Fruit fly (Drosophila melanogaster) whole organism, embryonic: ENCODE measurements around the gene CG17841.

ENCODE experiments used
- Abd-B ChIP-seq: fragments of 200-800 bp; sonication (Bioruptor generic); optimal IDR thresholded peaks from 2 replicates; lab custom pipeline; 2018; ENCODE audit warnings: missing biosample characterization, mild to moderate bottlenecking, missing genetic modification characterization, moderate library complexity
- Asciz ChIP-seq: fragments of 200-800 bp; sonication (Bioruptor generic); optimal IDR thresholded peaks from 2 replicates; lab custom pipeline; 2017; ENCODE audit warnings: missing biosample characterization, mild to moderate bottlenecking, missing genetic modification characterization, missing genetic modification reagents
- Atf6 ChIP-seq: fragments of 200-800 bp; sonication (Bioruptor generic); IDR thresholded peaks from 2 replicates; pipeline ENCODE4 v1.3.6; 2022; ENCODE audit warnings: missing biosample characterization, missing genetic modification characterization
- B-H1 ChIP-seq: fragments of 200-800 bp; sonication (Bioruptor generic); IDR thresholded peaks from 3 replicates; pipeline ENCODE4 v1.3.6; 2022; ENCODE audit warnings: missing biosample characterization, missing genetic modification characterization
- Bdp1 ChIP-seq: fragments of 200-800 bp; sonication (Bioruptor generic); optimal IDR thresholded peaks from 3 replicates; lab custom pipeline; 2016; ENCODE audit warnings: missing biosample characterization, missing genetic modification characterization
- Bgb ChIP-seq: fragments of 200-800 bp; sonication (Bioruptor generic); IDR thresholded peaks from 2 replicates; pipeline ENCODE4 v1.3.6; 2022; ENCODE audit warnings: missing biosample characterization, missing genetic modification characterization; ENCODE audit not compliant: partially characterized antibody
- CG11085 ChIP-seq: fragments of 200-800 bp; sonication (Bioruptor generic); IDR thresholded peaks from 2 replicates; pipeline ENCODE4 v1.3.6; 2022; ENCODE audit warnings: missing biosample characterization, missing genetic modification characterization
- CG11696 ChIP-seq: fragments of 200-800 bp; sonication (Bioruptor generic); IDR thresholded peaks from 2 replicates; pipeline ENCODE4 v1.3.6; 2022; ENCODE audit warnings: missing biosample characterization, missing genetic modification characterization
- CG11723 ChIP-seq: fragments of 200-800 bp; sonication (Bioruptor generic); optimal IDR thresholded peaks from 2 replicates; lab custom pipeline; 2017; ENCODE audit warnings: missing biosample characterization, mild to moderate bottlenecking, missing genetic modification characterization
- CG12071 ChIP-seq: fragments of 200-800 bp; sonication (Bioruptor generic); optimal IDR thresholded peaks from 3 replicates; lab custom pipeline; 2018; ENCODE audit warnings: missing biosample characterization, mild to moderate bottlenecking, missing genetic modification characterization
- CG13296 ChIP-seq: fragments of 200-800 bp; sonication (Bioruptor generic); optimal IDR thresholded peaks from 3 replicates; lab custom pipeline; 2018; ENCODE audit warnings: missing biosample characterization, mild to moderate bottlenecking, missing genetic modification characterization
- CG13424 ChIP-seq: fragments of 200-800 bp; sonication (Bioruptor generic); optimal IDR thresholded peaks from 2 replicates; lab custom pipeline; 2019; ENCODE audit warnings: missing biosample characterization, mild to moderate bottlenecking, missing genetic modification characterization, moderate library complexity
- CG15269 ChIP-seq: fragments of 200-800 bp; sonication (Bioruptor generic); optimal IDR thresholded peaks from 2 replicates; lab custom pipeline; 2018; ENCODE audit warnings: missing biosample characterization, mild to moderate bottlenecking, missing genetic modification characterization, moderate library complexity
- CG15479 ChIP-seq: fragments of 200-800 bp; sonication (Bioruptor generic); optimal IDR thresholded peaks from 3 replicates; lab custom pipeline; 2019; ENCODE audit warnings: missing biosample characterization, mild to moderate bottlenecking, missing genetic modification characterization, moderate library complexity
- CG1647 ChIP-seq: fragments of 200-800 bp; sonication (Bioruptor generic); optimal IDR thresholded peaks from 3 replicates; lab custom pipeline; 2016; ENCODE audit warnings: missing biosample characterization, missing genetic modification characterization
- CG16813 ChIP-seq: fragments of 200-800 bp; sonication (Bioruptor generic); IDR thresholded peaks from 3 replicates; pipeline ENCODE4 v1.3.6; 2022; ENCODE audit warnings: missing biosample characterization, missing genetic modification characterization; ENCODE audit not compliant: partially characterized antibody
- CG18619 ChIP-seq: fragments of 200-800 bp; sonication (Bioruptor generic); optimal IDR thresholded peaks from 3 replicates; lab custom pipeline; 2017; ENCODE audit warnings: missing biosample characterization, mild to moderate bottlenecking, missing genetic modification characterization
- CG31224 ChIP-seq: fragments of 200-800 bp; sonication (Bioruptor generic); IDR thresholded peaks from 2 replicates; pipeline ENCODE4 v1.3.6; 2022; ENCODE audit warnings: missing biosample characterization, missing genetic modification characterization
- CG3163 ChIP-seq: fragments of 200-800 bp; sonication (Bioruptor generic); optimal IDR thresholded peaks from 3 replicates; lab custom pipeline; 2016; ENCODE audit warnings: missing biosample characterization, missing genetic modification characterization
- CG3281 ChIP-seq: fragments of 200-800 bp; sonication (Bioruptor generic); optimal IDR thresholded peaks from 3 replicates; lab custom pipeline; 2017; ENCODE audit warnings: missing biosample characterization, mild to moderate bottlenecking, missing genetic modification characterization
- CG3407 ChIP-seq: fragments of 200-800 bp; sonication (Bioruptor generic); optimal IDR thresholded peaks from 2 replicates; lab custom pipeline; 2018; ENCODE audit warnings: missing biosample characterization, mild to moderate bottlenecking, missing genetic modification characterization
- CG3726 ChIP-seq: fragments of 200-800 bp; sonication (Bioruptor generic); IDR thresholded peaks from 3 replicates; pipeline ENCODE4, ENCODE4 v1.3.6; 2022; ENCODE audit warnings: missing biosample characterization, missing genetic modification characterization
- CG4404 ChIP-seq: fragments of 200-800 bp; sonication (Bioruptor generic); IDR thresholded peaks from 2 replicates; pipeline ENCODE4 v1.3.6; 2022; ENCODE audit warnings: missing biosample characterization, missing genetic modification characterization
- CG6175 ChIP-seq: fragments of 200-800 bp; sonication (Bioruptor generic); IDR thresholded peaks from 3 replicates; pipeline ENCODE4 v1.3.6; 2022; ENCODE audit warnings: missing biosample characterization, missing genetic modification characterization
- CG6765 ChIP-seq: fragments of 200-800 bp; sonication (Bioruptor generic); optimal IDR thresholded peaks from 3 replicates; lab custom pipeline; 2017; ENCODE audit warnings: missing biosample characterization, mild to moderate bottlenecking, missing genetic modification characterization
- CG7786 ChIP-seq: fragments of 200-800 bp; sonication (Bioruptor generic); optimal IDR thresholded peaks from 2 replicates; lab custom pipeline; 2016; ENCODE audit warnings: missing biosample characterization, missing genetic modification characterization
- CG7928 ChIP-seq: fragments of 200-800 bp; sonication (Bioruptor generic); optimal IDR thresholded peaks from 2 replicates; lab custom pipeline; 2017; ENCODE audit warnings: missing biosample characterization, mild to moderate bottlenecking, missing genetic modification characterization
- CG8478 ChIP-seq: fragments of >200 bp; optimal IDR thresholded peaks from 2 replicates; lab custom pipeline; 2018
- Dll ChIP-seq: fragments of 200-800 bp; sonication (Bioruptor generic); IDR thresholded peaks from 4 replicates; pipeline ENCODE4 v1.3.6; 2022; ENCODE audit warnings: missing biosample characterization, missing genetic modification characterization; ENCODE audit not compliant: partially characterized antibody
- Doc3 ChIP-seq: fragments of 200-800 bp; sonication (Bioruptor generic); IDR thresholded peaks from 3 replicates; pipeline ENCODE4 v1.3.6; 2022; ENCODE audit warnings: missing biosample characterization, missing genetic modification characterization; ENCODE audit not compliant: partially characterized antibody
- Meics ChIP-seq: fragments of 200-800 bp; sonication (Bioruptor generic); optimal IDR thresholded peaks from 2 replicates; lab custom pipeline; 2017; ENCODE audit warnings: missing biosample characterization, mild to moderate bottlenecking, missing genetic modification characterization
- Myb ChIP-seq: fragments of 200-800 bp; sonication (Bioruptor generic); optimal IDR thresholded peaks from 2 replicates; lab custom pipeline; 2016; ENCODE audit warnings: missing biosample characterization, missing genetic modification characterization
- Optix ChIP-seq: fragments of 200-800 bp; sonication (Bioruptor generic); IDR thresholded peaks from 3 replicates; pipeline ENCODE4 v1.3.6; 2022; ENCODE audit warnings: missing biosample characterization, missing genetic modification characterization
- Pdp1 ChIP-seq, 2 experiments: fragments of 200-800 bp; sonication (Bioruptor generic); optimal IDR thresholded peaks; 3 replicates each; lab custom pipeline; 2016; ENCODE audit warnings: missing biosample characterization in 2 of 2, missing genetic modification characterization in 2 of 2, mild to moderate bottlenecking in 1 of 2, moderate library complexity in 1 of 2
- Tbp ChIP-seq: fragments of >200 bp; optimal IDR thresholded peaks from 2 replicates; lab custom pipeline; 2018; ENCODE audit warnings: missing biosample characterization, missing genetic modification characterization
- ato ChIP-seq: fragments of 200-800 bp; sonication (Bioruptor generic); IDR thresholded peaks from 2 replicates; pipeline ENCODE4 v1.3.6; 2022; ENCODE audit warnings: missing biosample characterization, missing genetic modification characterization; ENCODE audit not compliant: partially characterized antibody
- bbx ChIP-seq: fragments of 200-800 bp; sonication (Bioruptor generic); IDR thresholded peaks from 2 replicates; pipeline ENCODE4 v1.3.6; 2022; ENCODE audit warnings: missing biosample characterization, missing genetic modification characterization; ENCODE audit not compliant: partially characterized antibody
- btn ChIP-seq: fragments of 200-800 bp; sonication (Bioruptor generic); optimal IDR thresholded peaks from 2 replicates; lab custom pipeline; 2016; ENCODE audit warnings: missing biosample characterization, missing genetic modification characterization
- cad ChIP-seq: fragments of >200 bp; optimal IDR thresholded peaks from 2 replicates; lab custom pipeline; 2017; ENCODE audit warnings: missing biosample characterization, missing genetic modification characterization
- insv ChIP-seq, 2 experiments: fragments of 200-800 bp; sonication (Bioruptor generic); optimal IDR thresholded peaks; 3 replicates each; lab custom pipeline; 2016 to 2018; ENCODE audit warnings: missing biosample characterization in 2 of 2, missing genetic modification characterization in 2 of 2
- jigr1 ChIP-seq: fragments of 200-800 bp; sonication (Bioruptor generic); IDR thresholded peaks from 3 replicates; pipeline ENCODE4 v1.3.6; 2022; ENCODE audit warnings: missing biosample characterization, missing genetic modification characterization
- knrl ChIP-seq: fragments of 200-800 bp; sonication (Bioruptor generic); IDR thresholded peaks from 3 replicates; pipeline ENCODE4 v1.3.6; 2022; ENCODE audit warnings: missing biosample characterization, missing genetic modification characterization; ENCODE audit not compliant: partially characterized antibody
- row ChIP-seq: fragments of 200-800 bp; sonication (Bioruptor generic); IDR thresholded peaks from 3 replicates; pipeline ENCODE4 v1.3.6; 2022; ENCODE audit warnings: missing biosample characterization, missing genetic modification characterization
- run ChIP-seq: fragments of 200-800 bp; sonication (Bioruptor generic); optimal IDR thresholded peaks from 3 replicates; lab custom pipeline; 2018; ENCODE audit warnings: missing biosample characterization, mild to moderate bottlenecking, missing genetic modification characterization
- sens ChIP-seq: fragments of 200-800 bp; sonication (Bioruptor generic); peaks from one replicate; lab custom pipeline; 2016; ENCODE audit warnings: missing biosample characterization, missing genetic modification characterization
- so ChIP-seq: fragments of 200-800 bp; sonication (Bioruptor generic); IDR thresholded peaks from 3 replicates; pipeline ENCODE4 v1.3.6; 2022; ENCODE audit warnings: missing biosample characterization, missing genetic modification characterization
- sug ChIP-seq: fragments of 200-800 bp; optimal IDR thresholded peaks from 2 replicates; lab custom pipeline; 2019; ENCODE audit warnings: missing biosample characterization, mild to moderate bottlenecking, missing genetic modification characterization, moderate library complexity
- tap ChIP-seq: fragments of 200-800 bp; optimal IDR thresholded peaks from 3 replicates; lab custom pipeline; 2019; ENCODE audit warnings: missing biosample characterization, mild to moderate bottlenecking, missing genetic modification characterization, moderate library complexity
- tio ChIP-seq: fragments of 200-800 bp; sonication (Bioruptor generic); optimal IDR thresholded peaks from 2 replicates; lab custom pipeline; 2017; ENCODE audit warnings: missing biosample characterization, missing genetic modification characterization, inconsistent platforms
- vnd ChIP-seq: fragments of 200-800 bp; sonication (Bioruptor generic); IDR thresholded peaks from 3 replicates; pipeline ENCODE4 v1.3.6; 2022; ENCODE audit warnings: missing biosample characterization, missing genetic modification characterization; ENCODE audit not compliant: partially characterized antibody
- vvl ChIP-seq: fragments of 200-800 bp; sonication (Bioruptor generic); IDR thresholded peaks from 2 replicates; pipeline ENCODE4 v1.3.6; 2022; ENCODE audit warnings: missing biosample characterization, missing genetic modification characterization

CG17841 gene

dm6 chrX:10367801-10368203 is at the start of gene CG17841 (continued):
- TF ChIP-seq Tbp (GFP tag; lab: Kevin White, UChicago) (no peak), btn (GFP tag; lab: Kevin White, UChicago) (no peak), Bdp1 (GFP tag; lab: Kevin White, UChicago) (no peak), row (GFP tag; lab: Robert Waterston, UW) (no peak), CG31224 (no peak), CG6765 (GFP tag; lab: Kevin White, UChicago) (no peak), Myb (GFP tag; lab: Kevin White, UChicago) (peak; percentile 80), CG6175 (no peak), Atf6 (GFP tag; lab: Robert Waterston, UW) (no peak), Abd-B (GFP tag; lab: Kevin White, UChicago) (no peak), CG8478 (lab: Kevin White, UChicago) (no peak), CG15269 (tag; lab: Kevin White, UChicago) (no peak), ato (GFP tag; lab: Robert Waterston, UW) (no peak), sens (GFP tag; lab: Kevin White, UChicago) (peak; percentile 84), Pdp1 (GFP tag; optimal IDR thresholded peaks at IDR 0.05; lab: Kevin White, UChicago) (peak in 1 of 2 experiments; percentile 38), vnd (GFP tag; lab: Robert Waterston, UW) (no peak), Dll (GFP tag; lab: Robert Waterston, UW) (peak; percentile 60; the same call in 1 of the 4 replicates), CG15479 (GFP tag; lab: Kevin White, UChicago) (no peak), tap (tag; lab: Kevin White, UChicago) (no peak), Meics (no peak), CG12071 (GFP tag; lab: Kevin White, UChicago) (no peak), CG7786 (no peak), CG7928 (GFP tag; lab: Kevin White, UChicago) (no peak), jigr1 (GFP tag; lab: Robert Waterston, UW) (no peak), insv (GFP tag; optimal IDR thresholded peaks at IDR 0.05; lab: Kevin White, UChicago) (peak in 1 of 2 experiments; percentile 15), tio (GFP tag; lab: Kevin White, UChicago) (no peak), CG1647 (no peak), run (no peak), Optix (GFP tag; lab: Robert Waterston, UW) (no peak), CG13296 (no peak), CG3726 (GFP tag; lab: Robert Waterston, UW) (no peak), CG11696 (GFP tag; lab: Robert Waterston, UW) (no peak), so (0 out of 3 replicates have a peak, but pooled peaks have one; percentile 19), CG11723 (GFP tag; lab: Kevin White, UChicago) (no peak), CG13424 (tag; lab: Kevin White, UChicago) (no peak), Bgb (GFP tag; lab: Robert Waterston, UW) (peak; percentile 47; the same call in 1 of the 2 replicates), CG11085 (GFP tag; lab: Robert Waterston, UW) (no peak), CG18619 (GFP tag; lab: Kevin White, UChicago) (no peak), CG16813 (GFP tag; lab: Robert Waterston, UW) (no peak; the same call in 1 of the 3 replicates), CG3163 (GFP tag; lab: Kevin White, UChicago) (no peak), CG3407 (GFP tag; lab: Kevin White, UChicago) (no peak), cad (GFP tag; lab: Kevin White, UChicago) (no peak), sug (tag; lab: Kevin White, UChicago) (no peak), Doc3 (GFP tag; lab: Robert Waterston, UW) (no peak), knrl (GFP tag; lab: Robert Waterston, UW) (peak; percentile 55), CG3281 (no peak), vvl (GFP tag; lab: Robert Waterston, UW) (peak; percentile 37; the same call in 1 of the 2 replicates), bbx (GFP tag; lab: Robert Waterston, UW) (peak; percentile 53), B-H1 (GFP tag; lab: Robert Waterston, UW) (no peak), CG4404 (GFP tag; lab: Robert Waterston, UW) (no peak), Asciz (GFP tag; lab: Kevin White, UChicago) (no peak)
